Fruit fly (Drosophila melanogaster) whole organism, embryonic: ENCODE measurements around the gene CG6733.

ENCODE experiments used
- Abd-B ChIP-seq: fragments of 200-800 bp; sonication (Bioruptor generic); optimal IDR thresholded peaks from 2 replicates; lab custom pipeline; 2018; ENCODE audit warnings: missing biosample characterization, mild to moderate bottlenecking, missing genetic modification characterization, moderate library complexity
- B-H2 ChIP-seq: fragments of 200-800 bp; sonication (Bioruptor generic); optimal IDR thresholded peaks from 2 replicates; lab custom pipeline; 2018; ENCODE audit warnings: missing biosample characterization, mild to moderate bottlenecking, missing genetic modification characterization
- CG1024 ChIP-seq: fragments of 200-800 bp; sonication (Bioruptor generic); IDR thresholded peaks from 2 replicates; pipeline ENCODE4 v1.3.6; 2022; ENCODE audit warnings: missing biosample characterization, missing genetic modification characterization
- CG10654 ChIP-seq: fragments of 200-800 bp; sonication (Bioruptor generic); optimal IDR thresholded peaks from 2 replicates; lab custom pipeline; 2016; ENCODE audit warnings: missing biosample characterization, missing genetic modification characterization
- CG11093 ChIP-seq: fragments of 200-800 bp; sonication (Bioruptor generic); IDR thresholded peaks from 3 replicates; pipeline ENCODE4 v1.3.6; 2022; ENCODE audit warnings: missing biosample characterization, missing genetic modification characterization
- CG11247 ChIP-seq: fragments of 200-800 bp; sonication (Bioruptor generic); IDR thresholded peaks from 2 replicates; pipeline ENCODE4 v1.3.6; 2022; ENCODE audit warnings: missing biosample characterization, missing genetic modification characterization
- CG13894 ChIP-seq: fragments of 200-800 bp; sonication (Bioruptor generic); optimal IDR thresholded peaks from 3 replicates; lab custom pipeline; 2018; ENCODE audit warnings: missing biosample characterization, mild to moderate bottlenecking, missing genetic modification characterization, moderate library complexity
- CG14014 ChIP-seq: fragments of 200-800 bp; sonication (Bioruptor generic); IDR thresholded peaks from 2 replicates; pipeline ENCODE4 v1.3.6; 2022; ENCODE audit warnings: missing biosample characterization, missing genetic modification characterization
- CG14441 ChIP-seq: fragments of 200-800 bp; sonication (Bioruptor generic); IDR thresholded peaks from 2 replicates; pipeline ENCODE4 v1.3.6; 2022; ENCODE audit warnings: missing biosample characterization, missing genetic modification characterization
- CG15011 ChIP-seq: fragments of 200-800 bp; sonication (Bioruptor generic); optimal IDR thresholded peaks from 3 replicates; lab custom pipeline; 2018; ENCODE audit warnings: missing biosample characterization, mild to moderate bottlenecking, missing genetic modification characterization
- CG16813 ChIP-seq: fragments of 200-800 bp; sonication (Bioruptor generic); IDR thresholded peaks from 3 replicates; pipeline ENCODE4 v1.3.6; 2022; ENCODE audit warnings: missing biosample characterization, missing genetic modification characterization; ENCODE audit not compliant: partially characterized antibody
- CG18011 ChIP-seq: fragments of 200-800 bp; sonication (Bioruptor generic); optimal IDR thresholded peaks from 2 replicates; lab custom pipeline; 2017; ENCODE audit warnings: missing biosample characterization, missing genetic modification characterization, mild to moderate bottlenecking, moderate library complexity, missing genotype
- CG1832 ChIP-seq: fragments of 200-800 bp; sonication (Bioruptor generic); optimal IDR thresholded peaks from 2 replicates; lab custom pipeline; 2017; ENCODE audit warnings: missing biosample characterization, mild to moderate bottlenecking, missing genetic modification characterization, inconsistent platforms
- CG2712 ChIP-seq: fragments of 200-800 bp; optimal IDR thresholded peaks from 3 replicates; lab custom pipeline; 2019; ENCODE audit warnings: missing biosample characterization, mild to moderate bottlenecking, missing genetic modification characterization, moderate library complexity
- CG3065 ChIP-seq: fragments of 200-800 bp; sonication (Bioruptor generic); optimal IDR thresholded peaks from 2 replicates; lab custom pipeline; 2016; ENCODE audit warnings: missing biosample characterization, missing genetic modification characterization
- CG31365 ChIP-seq: fragments of 200-800 bp; sonication (Bioruptor generic); optimal IDR thresholded peaks from 2 replicates; lab custom pipeline; 2018; ENCODE audit warnings: missing biosample characterization, mild to moderate bottlenecking, missing genetic modification characterization
- CG3281 ChIP-seq: fragments of 200-800 bp; sonication (Bioruptor generic); optimal IDR thresholded peaks from 3 replicates; lab custom pipeline; 2017; ENCODE audit warnings: missing biosample characterization, mild to moderate bottlenecking, missing genetic modification characterization
- CG5245 ChIP-seq: fragments of 200-800 bp; sonication (Bioruptor generic); optimal IDR thresholded peaks from 3 replicates; lab custom pipeline; 2016; ENCODE audit warnings: missing biosample characterization, missing genetic modification characterization
- CG6654 ChIP-seq: fragments of 200-800 bp; sonication (Bioruptor generic); optimal IDR thresholded peaks from 2 replicates; lab custom pipeline; 2017; ENCODE audit warnings: missing biosample characterization, mild to moderate bottlenecking, missing genetic modification characterization
- CG7357 ChIP-seq: fragments of 200-800 bp; sonication (Bioruptor generic); IDR thresholded peaks from 3 replicates; pipeline ENCODE4 v1.3.6; 2022; ENCODE audit warnings: missing biosample characterization, missing genetic modification characterization
- CG8944 ChIP-seq: fragments of 200-800 bp; sonication (Bioruptor generic); optimal IDR thresholded peaks from 3 replicates; lab custom pipeline; 2016; ENCODE audit warnings: missing biosample characterization, missing genetic modification characterization
- E2f2 ChIP-seq: fragments of 200-800 bp; sonication (Bioruptor generic); IDR thresholded peaks from 2 replicates; pipeline ENCODE4 v1.3.6; 2022; ENCODE audit warnings: missing biosample characterization, missing genetic modification characterization
- HHEX ChIP-seq: fragments of 200-800 bp; sonication (Bioruptor generic); optimal IDR thresholded peaks from 3 replicates; lab custom pipeline; 2017; ENCODE audit warnings: missing biosample characterization, mild to moderate bottlenecking, missing genetic modification characterization, missing genetic modification reagents
- Hmr ChIP-seq: fragments of 200-800 bp; sonication (Bioruptor generic); optimal IDR thresholded peaks from 3 replicates; lab custom pipeline; 2017; ENCODE audit warnings: mild to moderate bottlenecking, missing biosample characterization, missing genetic modification reagents, missing genetic modification characterization
- Hr51 ChIP-seq, 2 experiments: fragments of 200-800 bp; sonication (Bioruptor generic); optimal IDR thresholded peaks; 2 replicates in 1 of 2; 3 replicates in 1 of 2; lab custom pipeline; 2016 to 2018; ENCODE audit warnings: missing biosample characterization in 2 of 2, missing genetic modification characterization in 2 of 2, mild to moderate bottlenecking in 1 of 2, moderate library complexity in 1 of 2
- Lim3 ChIP-seq: fragments of 200-800 bp; sonication (Bioruptor generic); IDR thresholded peaks from 2 replicates; pipeline ENCODE4 v1.3.6; 2022; ENCODE audit warnings: missing biosample characterization, missing genetic modification characterization
- MTF-1 ChIP-seq: fragments of 200-800 bp; sonication (Bioruptor generic); optimal IDR thresholded peaks from 2 replicates; lab custom pipeline; 2018; ENCODE audit warnings: missing biosample characterization, mild to moderate bottlenecking, missing genetic modification characterization, borderline replicate concordance
- Mrtf ChIP-seq: fragments of 200-800 bp; sonication (Bioruptor generic); IDR thresholded peaks from 3 replicates; pipeline ENCODE4 v1.3.6; 2022; ENCODE audit warnings: missing biosample characterization, missing genetic modification characterization
- Scr ChIP-seq: fragments of 200-800 bp; sonication (Bioruptor generic); IDR thresholded peaks from 2 replicates; pipeline ENCODE4 v1.3.6; 2022; ENCODE audit warnings: missing biosample characterization, missing genetic modification characterization; ENCODE audit not compliant: partially characterized antibody
- Sox100B ChIP-seq: fragments of 200-800 bp; sonication (Bioruptor generic); optimal IDR thresholded peaks from 3 replicates; lab custom pipeline; 2018; ENCODE audit warnings: missing biosample characterization, mild to moderate bottlenecking, missing genetic modification characterization
- Sox102F ChIP-seq: fragments of 200-800 bp; sonication (Bioruptor generic); optimal IDR thresholded peaks from 2 replicates; lab custom pipeline; 2018; ENCODE audit warnings: missing biosample characterization, mild to moderate bottlenecking, missing genetic modification characterization, moderate library complexity
- Vsx1 ChIP-seq: fragments of 200-800 bp; sonication (Bioruptor generic); optimal IDR thresholded peaks from 2 replicates; lab custom pipeline; 2017; ENCODE audit warnings: missing biosample characterization, mild to moderate bottlenecking, missing genetic modification characterization, missing genetic modification reagents
- ase ChIP-seq: fragments of 200-800 bp; sonication (Bioruptor generic); IDR thresholded peaks from 3 replicates; pipeline ENCODE4 v1.3.6; 2022; ENCODE audit warnings: missing biosample characterization, missing genetic modification characterization
- ash1 ChIP-seq: fragments of 200-800 bp; sonication (Bioruptor generic); optimal IDR thresholded peaks from 2 replicates; lab custom pipeline; 2018; ENCODE audit warnings: missing biosample characterization, mild to moderate bottlenecking, missing genetic modification characterization
- crc ChIP-seq: fragments of 200-800 bp; sonication (Bioruptor generic); optimal IDR thresholded peaks from 2 replicates; lab custom pipeline; 2016; ENCODE audit warnings: missing biosample characterization, missing genetic modification characterization
- eyg ChIP-seq: fragments of 200-800 bp; sonication (Bioruptor generic); optimal IDR thresholded peaks from 3 replicates; lab custom pipeline; 2016; ENCODE audit warnings: missing biosample characterization, missing genetic modification characterization
- fd3F ChIP-seq: fragments of 200-800 bp; sonication (Bioruptor generic); optimal IDR thresholded peaks from 2 replicates; lab custom pipeline; 2018; ENCODE audit warnings: missing biosample characterization, mild to moderate bottlenecking, missing genetic modification characterization, moderate library complexity
- grau ChIP-seq: fragments of 200-800 bp; optimal IDR thresholded peaks from 3 replicates; lab custom pipeline; 2019; ENCODE audit warnings: missing biosample characterization, mild to moderate bottlenecking, missing genetic modification characterization, moderate library complexity
- grn ChIP-seq: fragments of 200-800 bp; sonication (Bioruptor generic); optimal IDR thresholded peaks from 3 replicates; lab custom pipeline; 2017; ENCODE audit warnings: missing biosample characterization, missing genetic modification characterization
- kay ChIP-seq: fragments of 200-800 bp; sonication (Bioruptor generic); optimal IDR thresholded peaks from 2 replicates; lab custom pipeline; 2016; ENCODE audit warnings: missing biosample characterization, missing genetic modification characterization
- maf-S ChIP-seq: fragments of 200-800 bp; sonication (Bioruptor generic); optimal IDR thresholded peaks from 2 replicates; lab custom pipeline; 2016; ENCODE audit warnings: missing biosample characterization, missing genetic modification characterization
- nerfin-1 ChIP-seq: fragments of 200-800 bp; sonication (Bioruptor generic); optimal IDR thresholded peaks from 3 replicates; lab custom pipeline; 2019; ENCODE audit warnings: missing biosample characterization, mild to moderate bottlenecking, missing genetic modification characterization, moderate library complexity
- onecut ChIP-seq: fragments of 200-800 bp; sonication (Bioruptor generic); IDR thresholded peaks from 2 replicates; pipeline ENCODE4 v1.3.6; 2022; ENCODE audit warnings: missing biosample characterization, missing genetic modification characterization
- pnt ChIP-seq: fragments of 200-800 bp; sonication (Bioruptor generic); optimal IDR thresholded peaks from 3 replicates; lab custom pipeline; 2016; ENCODE audit warnings: missing biosample characterization, missing genetic modification characterization
- run ChIP-seq: fragments of 200-800 bp; sonication (Bioruptor generic); optimal IDR thresholded peaks from 3 replicates; lab custom pipeline; 2018; ENCODE audit warnings: missing biosample characterization, mild to moderate bottlenecking, missing genetic modification characterization
- slp2 ChIP-seq: fragments of 200-800 bp; sonication (Bioruptor generic); optimal IDR thresholded peaks from 2 replicates; lab custom pipeline; 2016; ENCODE audit warnings: missing biosample characterization, missing genetic modification characterization
- sna ChIP-seq: fragments of 200-800 bp; sonication (Bioruptor generic); IDR thresholded peaks from 2 replicates; pipeline ENCODE4 v1.3.6; 2022; ENCODE audit warnings: missing biosample characterization, missing genetic modification characterization; ENCODE audit not compliant: partially characterized antibody
- tup ChIP-seq: fragments of 200-800 bp; sonication (Bioruptor generic); optimal IDR thresholded peaks from 2 replicates; lab custom pipeline; 2016; ENCODE audit warnings: missing biosample characterization, mild to moderate bottlenecking, missing genetic modification characterization, moderate library complexity
- zen2 ChIP-seq: fragments of 200-800 bp; sonication (Bioruptor generic); IDR thresholded peaks from 3 replicates; pipeline ENCODE4 v1.3.6; 2022; ENCODE audit warnings: missing biosample characterization, missing genetic modification characterization; ENCODE audit not compliant: partially characterized antibody
- zfh1 ChIP-seq: fragments of 200-800 bp; sonication (Bioruptor generic); IDR thresholded peaks from 3 replicates; pipeline ENCODE4 v1.3.6; 2022; ENCODE audit warnings: missing biosample characterization, missing genetic modification characterization

CG6733 gene

dm6 chr3R:23053936-23054335 lies 43.6 kb upstream of the CG6733 start, which contains the start of gene p53 (continued):
- peak; percentile 27 for TF ChIP-seq kay (GFP tag; lab: Kevin White, UChicago)
- peak; percentile 68 for TF ChIP-seq maf-S (GFP tag; lab: Kevin White, UChicago)
- TF ChIP-seq Hr51 (GFP tag; optimal IDR thresholded peaks at IDR 0.05; lab: Kevin White, UChicago) = peak; percentile 49 to 61
- TF ChIP-seq CG11093 = no peak
- peak; percentile 76 for TF ChIP-seq CG16813 (GFP tag; lab: Robert Waterston, UW)
- TF ChIP-seq Mrtf (GFP tag; lab: Robert Waterston, UW) = peak; percentile 42; the same call in 1 of the 3 replicates
- TF ChIP-seq MTF-1 (GFP tag; lab: Kevin White, UChicago) = peak; percentile 86
- no peak for TF ChIP-seq CG3065 (GFP tag; lab: Kevin White, UChicago)
- peak; percentile 76 for TF ChIP-seq CG15011 (GFP tag; lab: Kevin White, UChicago)
- peak; percentile 86 for TF ChIP-seq Hmr (GFP tag; lab: Kevin White, UChicago)
- TF ChIP-seq Abd-B (GFP tag; lab: Kevin White, UChicago) = peak; percentile 61
- TF ChIP-seq Lim3 = no peak
- no peak for TF ChIP-seq run (tag; lab: Kevin White, UChicago)
- TF ChIP-seq ash1 = peak; percentile 64
- TF ChIP-seq E2f2 = peak; percentile 91
- peak; percentile 74 for TF ChIP-seq onecut (GFP tag; lab: Robert Waterston, UW)
- TF ChIP-seq eyg (GFP tag; lab: Kevin White, UChicago) = peak; percentile 68
- peak; percentile 52 for TF ChIP-seq CG6654 (GFP tag; lab: Kevin White, UChicago)
- no peak for TF ChIP-seq CG1832 (GFP tag; lab: Kevin White, UChicago)
- peak; percentile 53; the same call in 1 of the 3 replicates for TF ChIP-seq ase (GFP tag; lab: Robert Waterston, UW)
- TF ChIP-seq CG10654 (GFP tag; lab: Kevin White, UChicago) = peak; percentile 65
- TF ChIP-seq pnt (GFP tag; lab: Kevin White, UChicago) = no peak
- peak; percentile 71 for TF ChIP-seq CG2712
- TF ChIP-seq CG14014 (GFP tag; lab: Robert Waterston, UW) = peak; percentile 60; the same call in 1 of the 2 replicates
- TF ChIP-seq CG8944 (GFP tag; lab: Kevin White, UChicago) = peak; percentile 20
- TF ChIP-seq CG31365 (tag; lab: Kevin White, UChicago) = peak; percentile 66
- TF ChIP-seq fd3F = peak; percentile 50
- TF ChIP-seq zfh1 (GFP tag; lab: Robert Waterston, UW) = peak; percentile 76
- TF ChIP-seq B-H2 (GFP tag; lab: Kevin White, UChicago) = peak; percentile 66
- peak; percentile 72 for TF ChIP-seq Scr (GFP tag; lab: Robert Waterston, UW)
- TF ChIP-seq CG14441 = peak; percentile 66
- peak; percentile 54 for TF ChIP-seq CG5245
- TF ChIP-seq crc (GFP tag; lab: Kevin White, UChicago) = peak; percentile 51
- TF ChIP-seq Sox102F (GFP tag; lab: Kevin White, UChicago) = peak; percentile 30
- peak; percentile 72 for TF ChIP-seq Sox100B (GFP tag; lab: Kevin White, UChicago)
- TF ChIP-seq Vsx1 = peak; percentile 81
- peak; percentile 46 for TF ChIP-seq CG13894 (tag; lab: Kevin White, UChicago)
- peak; percentile 51 for TF ChIP-seq nerfin-1 (tag; lab: Kevin White, UChicago)
- peak; percentile 86 for TF ChIP-seq HHEX (GFP tag; lab: Kevin White, UChicago)
- peak; percentile 67 for TF ChIP-seq grau (tag; lab: Kevin White, UChicago)
- peak; percentile 61; the same call in 1 of the 2 replicates for TF ChIP-seq sna
- TF ChIP-seq CG1024 (GFP tag; lab: Robert Waterston, UW) = peak; percentile 60
- TF ChIP-seq CG3281 (GFP tag; lab: Kevin White, UChicago) = peak; percentile 84
- TF ChIP-seq CG18011 (GFP tag; lab: Kevin White, UChicago) = peak; percentile 66
- TF ChIP-seq tup (GFP tag; lab: Kevin White, UChicago) = no peak
- no peak for TF ChIP-seq CG7357
- peak; percentile 41 for TF ChIP-seq grn (GFP tag; lab: Kevin White, UChicago)
- TF ChIP-seq zen2 (GFP tag; lab: Robert Waterston, UW) = peak; percentile 64; the same call in 2 of the 3 replicates
- peak; percentile 64 for TF ChIP-seq slp2
- TF ChIP-seq CG11247 (GFP tag; lab: Robert Waterston, UW) = peak; percentile 87
